Worm (Caenorhabditis elegans): ENCODE results near the gene C13B9.2.

The C13B9.2 gene

DNA sequence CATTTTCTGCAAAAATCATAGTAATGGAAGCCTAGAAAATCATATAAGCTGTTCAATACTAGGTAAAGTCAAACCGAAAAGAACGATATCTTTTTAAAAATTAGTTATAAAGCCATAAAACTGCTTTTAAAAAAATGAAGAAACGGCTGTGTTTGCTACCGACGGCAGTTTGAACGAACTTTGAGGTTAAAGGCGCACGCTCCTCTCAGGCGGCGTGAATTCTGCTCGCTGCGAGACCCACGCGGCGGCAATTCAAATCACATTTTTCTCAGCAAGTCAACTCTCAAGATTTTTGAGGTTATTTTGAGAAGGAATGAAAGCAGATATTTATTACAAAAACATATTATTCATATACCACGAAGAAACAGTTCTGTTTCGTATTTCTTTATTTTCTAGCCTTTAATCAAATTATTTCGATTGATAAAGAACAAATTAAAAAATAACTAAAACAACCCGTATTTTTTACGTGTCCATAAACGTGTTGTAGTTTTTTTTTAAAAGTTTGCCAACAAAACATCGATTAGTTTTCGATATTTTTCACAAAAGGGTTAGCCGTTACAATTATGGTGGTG, 11.9 kb upstream of the C13B9.2 start, which contains the start of the genes mdh-2 and F20H11.4:
Gene mdh-2, minus strand, starts transcription at position 6 of the 572 bp plus-strand sequence.
Gene F20H11.4, plus strand, starts transcription at position 522 of the 572 bp plus-strand sequence.
- peak; percentile 2 for TF ChIP-seq unc-55 (GFP tag; optimal IDR thresholded peaks at IDR 0.05)
- peak; percentile 13 for TF ChIP-seq unc-42 (tag; optimal IDR thresholded peaks at IDR 0.05)
- no peak for TF ChIP-seq fkh-6 (tag; optimal IDR thresholded peaks at IDR 0.05)
- TF ChIP-seq nfya-1 (tag; optimal IDR thresholded peaks at IDR 0.05): peak; percentile 56
- TF ChIP-seq ceh-18 (tag; optimal IDR thresholded peaks at IDR 0.05): peak; percentile 2
- peak; percentile 33 for TF ChIP-seq tbx-2 (tag; optimal IDR thresholded peaks at IDR 0.05)
- no peak for TF ChIP-seq syd-9 (tag; optimal IDR thresholded peaks at IDR 0.05)
- TF ChIP-seq fkh-10 (GFP tag; optimal IDR thresholded peaks at IDR 0.05): no peak
- TF ChIP-seq dve-1 (tag; optimal IDR thresholded peaks at IDR 0.05): peak; percentile 50

DNA sequence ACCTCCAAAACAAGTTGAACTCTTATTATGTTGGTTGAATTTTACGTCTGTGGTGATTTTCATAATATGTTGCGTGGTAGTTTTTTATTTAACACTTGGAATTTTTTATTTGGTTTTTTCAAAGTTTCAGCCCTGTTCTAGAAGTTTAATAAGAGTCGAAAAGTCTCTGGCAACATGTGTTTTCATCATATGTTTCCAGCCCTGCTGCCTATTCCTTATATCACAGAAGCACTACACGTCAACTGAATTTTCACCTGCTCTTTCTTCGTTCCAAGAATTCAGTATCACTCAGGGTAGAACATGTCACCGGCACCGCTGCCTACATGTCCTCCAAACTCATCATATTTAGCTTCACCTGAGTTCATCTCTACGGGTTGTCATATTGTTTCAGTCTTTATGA, 9.5 kb upstream of the C13B9.2 start, which contains the start of gene srh-40:
Gene srh-40, plus strand, starts transcription at position 301 of the 400 bp plus-strand sequence.
- TF ChIP-seq zip-5 (tag; optimal IDR thresholded peaks at IDR 0.05) (no peak), tbx-2 (tag; optimal IDR thresholded peaks at IDR 0.05) (no peak)

DNA sequence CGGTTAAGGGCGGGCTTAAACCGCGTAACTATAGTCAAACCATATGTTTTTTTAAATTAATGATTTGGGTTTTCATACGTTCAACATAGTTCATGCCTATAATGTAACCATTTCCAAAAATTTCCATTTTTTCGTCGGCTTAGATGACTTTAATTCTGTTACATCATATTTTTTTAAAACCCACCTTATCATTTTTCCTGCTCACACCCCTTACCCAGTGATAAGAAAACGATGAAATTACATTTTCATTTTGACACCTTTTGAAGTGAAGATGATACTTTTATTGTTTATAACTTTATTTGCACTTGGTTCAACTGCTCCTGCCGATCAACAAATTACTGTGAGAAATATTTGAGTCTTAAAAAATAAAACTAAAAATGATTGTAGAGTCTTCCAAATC, 7.8 kb upstream of the C13B9.2 start, which contains the start of gene ctsa-4.2:
Gene ctsa-4.2, plus strand, starts transcription at position 247 of the 400 bp plus-strand sequence.
- TF ChIP-seq ama-1 (optimal IDR thresholded peaks at IDR 0.05): no peak
- no peak for TF ChIP-seq ceh-19 (GFP tag; optimal IDR thresholded peaks at IDR 0.05)
- no peak for TF ChIP-seq ceh-45 (GFP tag; IDR thresholded peaks at IDR 0.05)
- TF ChIP-seq unc-86 (tag; optimal IDR thresholded peaks at IDR 0.05): no peak
- TF ChIP-seq ceh-31 (tag; optimal IDR thresholded peaks at IDR 0.05): no peak
- no peak for TF ChIP-seq lim-6 (tag; optimal IDR thresholded peaks at IDR 0.05)
- no peak for TF ChIP-seq ceh-14 (tag; optimal IDR thresholded peaks at IDR 0.05)
- TF ChIP-seq hlh-30 (tag; optimal IDR thresholded peaks at IDR 0.05; ENCODE audit: insufficient read depth): no peak
- TF ChIP-seq sox-4 (tag; optimal IDR thresholded peaks at IDR 0.05): no peak
- TF ChIP-seq F13H6.1 (tag; optimal IDR thresholded peaks at IDR 0.05): no peak
- no peak for TF ChIP-seq rnt-1 (tag; optimal IDR thresholded peaks at IDR 0.05)
- TF ChIP-seq pax-1 (tag; optimal IDR thresholded peaks at IDR 0.05): no peak

DNA sequence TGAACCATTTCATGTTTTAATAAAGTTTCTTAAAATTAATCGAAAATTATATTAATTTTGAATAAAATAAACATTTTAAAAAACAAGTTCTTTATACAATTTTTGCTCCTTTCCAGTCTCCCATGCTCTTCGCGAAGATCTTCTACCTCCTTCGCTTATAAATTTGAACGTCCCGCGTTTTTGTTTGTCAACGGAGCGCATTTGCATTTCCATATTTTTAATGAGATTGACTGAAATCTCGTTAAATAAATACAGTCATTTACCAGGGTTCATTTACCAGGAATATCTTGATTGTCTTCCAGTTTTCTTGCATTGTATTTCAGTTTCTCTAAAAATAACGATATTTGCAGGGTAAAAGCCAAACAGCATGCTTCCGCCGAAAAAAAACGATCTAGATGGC, 5.0 kb upstream of the C13B9.2 start, which contains the start of gene cmtr-2:
Gene cmtr-2, plus strand, starts transcription at position 351 of the 400 bp plus-strand sequence.
- TF ChIP-seq unc-3 (GFP tag; conservative IDR thresholded peaks at IDR 0.05) (no peak), unc-3 (tag; optimal IDR thresholded peaks at IDR 0.05) (no peak), fkh-6 (tag; optimal IDR thresholded peaks at IDR 0.05) (no peak), unc-42 (tag; optimal IDR thresholded peaks at IDR 0.05) (peak; percentile 84), mec-3 (tag; optimal IDR thresholded peaks at IDR 0.05; ENCODE audit: borderline replicate concordance) (no peak), zip-5 (tag; optimal IDR thresholded peaks at IDR 0.05) (no peak), nfya-1 (tag; optimal IDR thresholded peaks at IDR 0.05) (peak; percentile 29), lim-6 (tag; optimal IDR thresholded peaks at IDR 0.05) (no peak), ceh-14 (tag; optimal IDR thresholded peaks at IDR 0.05) (peak; percentile 17), pha-2 (tag; optimal IDR thresholded peaks at IDR 0.05) (peak; percentile 1)

DNA sequence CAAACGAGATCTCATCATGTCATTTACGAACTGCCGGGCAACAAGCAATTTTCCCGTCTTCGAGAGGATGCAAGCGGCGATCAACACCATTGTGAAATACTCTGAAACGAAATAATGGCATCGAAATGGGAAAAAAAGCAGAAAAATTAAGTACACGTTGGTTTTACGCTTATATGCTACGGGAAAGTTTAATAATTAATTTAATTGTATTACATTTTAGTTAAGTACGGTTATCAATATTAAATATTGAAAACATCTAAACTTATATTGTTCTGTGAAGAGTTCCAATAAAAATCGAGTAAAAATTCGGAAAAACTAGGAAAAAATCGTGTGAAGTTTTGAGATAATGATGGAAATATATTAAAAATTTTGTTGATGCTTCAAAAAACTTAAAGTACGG, 4.8 kb downstream of the C13B9.2 start, which contains the start of gene copd-1:
Gene copd-1, minus strand, starts transcription at position 101 of the 400 bp plus-strand sequence.
- TF ChIP-seq dmd-4 (tag; optimal IDR thresholded peaks at IDR 0.05; ENCODE audit: borderline replicate concordance) (no peak), ahr-1 (tag; optimal IDR thresholded peaks at IDR 0.05) (no peak), mec-3 (tag; optimal IDR thresholded peaks at IDR 0.05; ENCODE audit: borderline replicate concordance) (no peak), pax-1 (tag; optimal IDR thresholded peaks at IDR 0.05) (no peak)

DNA sequence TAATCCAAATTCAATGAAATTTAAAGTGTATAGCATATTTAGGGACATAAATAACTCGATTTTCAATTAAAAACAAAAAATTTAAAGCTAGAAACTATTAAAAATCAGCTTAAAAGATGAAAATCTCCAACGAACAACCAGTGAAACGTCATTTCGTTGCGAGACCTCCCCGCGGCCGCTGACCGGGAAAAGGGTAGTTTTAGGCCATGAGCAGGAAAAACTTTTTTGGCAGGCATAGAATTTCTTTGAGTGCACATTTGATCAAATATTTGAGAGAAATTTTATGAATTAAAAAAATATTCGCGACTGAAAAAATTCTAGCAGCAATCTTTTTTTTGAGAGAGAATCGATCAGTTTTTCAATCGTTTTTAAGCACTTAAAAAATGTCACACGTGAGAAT, 5.3 kb downstream of the C13B9.2 start:
- TF ChIP-seq elt-2 (tag; optimal IDR thresholded peaks at IDR 0.05): peak; percentile 12
- TF ChIP-seq C08G9.2 (tag; optimal IDR thresholded peaks at IDR 0.05): peak; percentile 52
- TF ChIP-seq K02D7.2 (tag; optimal IDR thresholded peaks at IDR 0.05): no peak
- peak; percentile 60 for TF ChIP-seq tbx-2 (tag; optimal IDR thresholded peaks at IDR 0.05)
- peak; percentile 22 for TF ChIP-seq ceh-34 (tag; optimal IDR thresholded peaks at IDR 0.05)
- TF ChIP-seq ref-2 (tag; optimal IDR thresholded peaks at IDR 0.05): no peak
- TF ChIP-seq sox-4 (tag; optimal IDR thresholded peaks at IDR 0.05): no peak
- peak; percentile 32 for TF ChIP-seq ets-4 (tag; optimal IDR thresholded peaks at IDR 0.05)
- TF ChIP-seq nfya-1 (tag; optimal IDR thresholded peaks at IDR 0.05): no peak
- no peak for TF ChIP-seq fkh-6 (tag; optimal IDR thresholded peaks at IDR 0.05)
- TF ChIP-seq ceh-2 (tag; optimal IDR thresholded peaks at IDR 0.05): peak; percentile 50
- TF ChIP-seq ceh-31 (tag; optimal IDR thresholded peaks at IDR 0.05): peak; percentile 73
- TF ChIP-seq ceh-22 (tag; optimal IDR thresholded peaks at IDR 0.05): no peak

All from whole organism, late embryonic.